Fruit fly (Drosophila melanogaster): ENCODE results near the gene Pus1.

The Pus1 gene

dm6 chr3R:20592517-20593462, at the start of gene Pus1, which contains the start of gene bon (continued):
- TF ChIP-seq CG14710 (tag; optimal IDR thresholded peaks at IDR 0.05) (peak; percentile 79), CG7786 (GFP tag; optimal IDR thresholded peaks at IDR 0.05) (no peak), CG8290 (GFP tag; optimal IDR thresholded peaks at IDR 0.05) (no peak), CG8290 (tag; optimal IDR thresholded peaks at IDR 0.05) (peak in 1 of 2 experiments; percentile 67), Xbp1 (GFP tag; optimal IDR thresholded peaks at IDR 0.05) (peak; percentile 39), CG2875 (GFP tag; optimal IDR thresholded peaks at IDR 0.05) (no peak), CG14860 (GFP tag; IDR thresholded peaks at IDR 0.05; ENCODE audit: partially characterized antibody) (0 out of 3 replicates have a peak, but pooled peaks have one; percentile 7), unc-4 (GFP tag; IDR thresholded peaks at IDR 0.05; ENCODE audit: partially characterized antibody) (no peak), CG12659 (GFP tag; optimal IDR thresholded peaks at IDR 0.05) (peak; percentile 86), CG34224 (GFP tag; IDR thresholded peaks at IDR 0.05; ENCODE audit: partially characterized antibody) (peak; percentile 20; the same call in 1 of the 3 replicates), Dek (tag; optimal IDR thresholded peaks at IDR 0.05) (no peak), bab2 (GFP tag; optimal IDR thresholded peaks at IDR 0.05) (peak; percentile 22), E2f2 (GFP tag; IDR thresholded peaks at IDR 0.05) (peak; percentile 37), CG2712 (tag; optimal IDR thresholded peaks at IDR 0.05) (peak; percentile 33), CG10431 (GFP tag; optimal IDR thresholded peaks at IDR 0.05) (no peak), Ptx1 (GFP tag; IDR thresholded peaks at IDR 0.05) (no peak), CG18262 (tag; optimal IDR thresholded peaks at IDR 0.05) (peak; percentile 21), ftz-f1 (GFP tag; optimal IDR thresholded peaks at IDR 0.05) (peak; percentile 85), mam (GFP tag; optimal IDR thresholded peaks at IDR 0.05) (peak; percentile 41), CG33213 (GFP tag; optimal IDR thresholded peaks at IDR 0.05) (peak; percentile 36), pho (GFP tag; optimal IDR thresholded peaks at IDR 0.05) (peak; percentile 31), NfI (GFP tag; optimal IDR thresholded peaks at IDR 0.05) (peak; percentile 12), Kr (GFP tag; optimal IDR thresholded peaks at IDR 0.05) (no peak), croc (GFP tag; conservative IDR thresholded peaks at IDR 0.05) (no peak), ham (GFP tag; IDR thresholded peaks at IDR 0.05) (no peak), CG12155 (GFP tag; optimal IDR thresholded peaks at IDR 0.05) (peak; percentile 52), CG31441 (GFP tag; IDR thresholded peaks at IDR 0.05) (0 out of 2 replicates have a peak, but pooled peaks have one; percentile 21), Rfx (GFP tag; IDR thresholded peaks at IDR 0.05) (peak; percentile 43), Max (GFP tag; optimal IDR thresholded peaks at IDR 0.05) (peak; percentile 38), bbx (GFP tag; IDR thresholded peaks at IDR 0.05; ENCODE audit: partially characterized antibody) (peak; percentile 23; the same call in 1 of the 2 replicates), CG1647 (GFP tag; optimal IDR thresholded peaks at IDR 0.05) (no peak), zen (tag; optimal IDR thresholded peaks at IDR 0.05) (peak; percentile 74), CG17385 (GFP tag; optimal IDR thresholded peaks at IDR 0.05) (peak; percentile 95), Atf6 (GFP tag; IDR thresholded peaks at IDR 0.05) (0 out of 2 replicates have a peak, but pooled peaks have one; percentile 10), MBD-R2 (GFP tag; IDR thresholded peaks at IDR 0.05) (0 out of 2 replicates have a peak, but pooled peaks have one; percentile 34), Meics (GFP tag; optimal IDR thresholded peaks at IDR 0.05) (no peak), BEAF-32 (GFP tag; optimal IDR thresholded peaks at IDR 0.05) (peak; percentile 52), twi (tag; optimal IDR thresholded peaks at IDR 0.05) (no peak), Chrac-16 (GFP tag; optimal IDR thresholded peaks at IDR 0.05) (peak; percentile 16), Dp (GFP tag; optimal IDR thresholded peaks at IDR 0.05) (peak; percentile 35), CG18476 (GFP tag; optimal IDR thresholded peaks at IDR 0.05) (no peak), ttk (GFP tag; IDR thresholded peaks at IDR 0.05) (no peak), Opbp (GFP tag; IDR thresholded peaks at IDR 0.05; ENCODE audit: partially characterized antibody) (0 out of 3 replicates have a peak, but pooled peaks have one; percentile 30), CG3726 (GFP tag; IDR thresholded peaks at IDR 0.05) (no peak), CG13123 (GFP tag; optimal IDR thresholded peaks at IDR 0.05) (no peak), CG2129 (GFP tag; IDR thresholded peaks at IDR 0.05; ENCODE audit: partially characterized antibody) (no peak), ash1 (GFP tag; optimal IDR thresholded peaks at IDR 0.05) (no peak), inv (GFP tag; IDR thresholded peaks at IDR 0.05; ENCODE audit: partially characterized antibody) (no peak)

All from whole organism, embryonic.